Worm (Caenorhabditis elegans) whole organism, late embryonic: ENCODE data around the gene dhs-18.

ENCODE experiments used
- C08G9.2 ChIP-seq: sonication (generic microtip); optimal IDR thresholded peaks from 2 replicates; lab custom pipeline; 2016; ENCODE audit warnings: mild to moderate bottlenecking, missing genetic modification characterization, moderate library complexity, missing compliant biosample characterization
- C38D4.7 ChIP-seq: fragments of 200-800 bp; sonication (Bioruptor generic); optimal IDR thresholded peaks from 2 replicates; lab custom pipeline; 2018; ENCODE audit warnings: mild to moderate bottlenecking, missing genetic modification characterization, moderate library complexity, missing compliant biosample characterization
- F13H6.1 ChIP-seq: sonication (generic microtip); optimal IDR thresholded peaks from 2 replicates; lab custom pipeline; 2016; ENCODE audit warnings: missing genetic modification characterization, missing compliant biosample characterization
- K02D7.2 ChIP-seq: sonication (generic microtip); optimal IDR thresholded peaks from 2 replicates; lab custom pipeline; 2017; ENCODE audit warnings: mild to moderate bottlenecking, missing genetic modification characterization, missing compliant biosample characterization
- K09A11.1 ChIP-seq: sonication (generic microtip); optimal IDR thresholded peaks from 2 replicates; lab custom pipeline; 2017; ENCODE audit warnings: antibody characterized with exemption, mild to moderate bottlenecking, missing genetic modification characterization, missing compliant biosample characterization; ENCODE audit not compliant: insufficient read depth
- Y22D7AL.16 ChIP-seq: sonication (generic microtip); optimal IDR thresholded peaks from 2 replicates; lab custom pipeline; 2016; ENCODE audit warnings: missing genetic modification characterization, missing compliant biosample characterization
- ahr-1 ChIP-seq: sonication (generic microtip); optimal IDR thresholded peaks from 2 replicates; lab custom pipeline; 2016; ENCODE audit warnings: missing genetic modification characterization, missing compliant biosample characterization
- ama-1 ChIP-seq: fragments of 150-350 bp; optimal IDR thresholded peaks from 2 replicates; lab custom pipeline; 2014
- ceh-18 ChIP-seq: sonication (generic microtip); optimal IDR thresholded peaks from 2 replicates; lab custom pipeline; 2016; ENCODE audit warnings: missing genetic modification characterization, missing compliant biosample characterization
- ceh-19 ChIP-seq: fragments of 200-800 bp; sonication (Bioruptor generic); optimal IDR thresholded peaks from 2 replicates; lab custom pipeline; 2018; ENCODE audit warnings: mild to moderate bottlenecking, missing genetic modification characterization, missing compliant biosample characterization
- ceh-2 ChIP-seq: sonication (generic microtip); optimal IDR thresholded peaks from 2 replicates; lab custom pipeline; 2016; ENCODE audit warnings: missing genotype, missing genetic modification characterization, missing compliant biosample characterization
- ceh-22 ChIP-seq: sonication (generic microtip); optimal IDR thresholded peaks from 2 replicates; lab custom pipeline; 2017; ENCODE audit warnings: missing biosample characterization, missing genetic modification characterization
- ceh-48 ChIP-seq: sonication (generic microtip); optimal IDR thresholded peaks from 2 replicates; lab custom pipeline; 2016; ENCODE audit warnings: missing genetic modification characterization, inconsistent platforms, missing compliant biosample characterization
- dmd-4 ChIP-seq: sonication (generic microtip); optimal IDR thresholded peaks from 2 replicates; lab custom pipeline; 2016; ENCODE audit warnings: borderline replicate concordance, missing genetic modification characterization, missing compliant biosample characterization
- dve-1 ChIP-seq: sonication (generic microtip); optimal IDR thresholded peaks from 2 replicates; lab custom pipeline; 2017; ENCODE audit warnings: antibody characterized with exemption, mild to moderate bottlenecking, missing genetic modification characterization, missing compliant biosample characterization
- ets-4 ChIP-seq: sonication (generic microtip); optimal IDR thresholded peaks from 2 replicates; lab custom pipeline; 2016; ENCODE audit warnings: missing genetic modification characterization, missing compliant biosample characterization
- fax-1 ChIP-seq: sonication (generic microtip); optimal IDR thresholded peaks from 2 replicates; lab custom pipeline; 2016; ENCODE audit warnings: missing genotype, missing genetic modification characterization, missing compliant biosample characterization
- fkh-6 ChIP-seq: sonication (generic microtip); optimal IDR thresholded peaks from 2 replicates; lab custom pipeline; 2016; ENCODE audit warnings: missing genetic modification characterization, missing compliant biosample characterization
- gmeb-2 ChIP-seq: sonication (generic microtip); optimal IDR thresholded peaks from 2 replicates; lab custom pipeline; 2016; ENCODE audit warnings: missing genetic modification characterization, inconsistent platforms, missing compliant biosample characterization
- hlh-30 ChIP-seq: sonication (generic microtip); optimal IDR thresholded peaks from 2 replicates; lab custom pipeline; 2017; ENCODE audit warnings: antibody characterized with exemption, missing genetic modification characterization, missing compliant biosample characterization; ENCODE audit not compliant: insufficient read depth
- hlh-6 ChIP-seq: sonication (generic microtip); optimal IDR thresholded peaks from 2 replicates; lab custom pipeline; 2016; ENCODE audit warnings: missing genotype, missing genetic modification characterization, missing compliant biosample characterization
- hlh-8 ChIP-seq: sonication (generic microtip); optimal IDR thresholded peaks from 2 replicates; lab custom pipeline; 2016; ENCODE audit warnings: missing genotype, missing genetic modification characterization, missing compliant biosample characterization
- lin-11 ChIP-seq: fragments of 200-800 bp; sonication (Bioruptor generic); optimal IDR thresholded peaks from 2 replicates; lab custom pipeline; 2018; ENCODE audit warnings: mild to moderate bottlenecking, missing genetic modification characterization, missing compliant biosample characterization
- madf-2 ChIP-seq: sonication (generic microtip); optimal IDR thresholded peaks from 2 replicates; lab custom pipeline; 2017; ENCODE audit warnings: missing genetic modification characterization, missing compliant biosample characterization
- mec-3 ChIP-seq: sonication (generic microtip); optimal IDR thresholded peaks from 2 replicates; lab custom pipeline; 2016; ENCODE audit warnings: borderline replicate concordance, missing genetic modification characterization, missing compliant biosample characterization
- nhr-11 ChIP-seq: fragments of 150-350 bp; optimal IDR thresholded peaks from 2 replicates; lab custom pipeline; 2014; ENCODE audit warnings: missing biosample characterization, missing genetic modification characterization
- nhr-232 ChIP-seq: sonication (generic microtip); optimal IDR thresholded peaks from 2 replicates; lab custom pipeline; 2016; ENCODE audit warnings: missing genetic modification characterization, missing compliant biosample characterization
- npax-4 ChIP-seq: sonication (generic microtip); optimal IDR thresholded peaks from 2 replicates; lab custom pipeline; 2016; ENCODE audit warnings: missing genetic modification characterization, missing compliant biosample characterization
- odd-2 ChIP-seq: sonication (generic microtip); optimal IDR thresholded peaks from 2 replicates; lab custom pipeline; 2017; ENCODE audit warnings: antibody characterized with exemption, mild to moderate bottlenecking, missing genetic modification characterization, missing compliant biosample characterization
- pag-3 ChIP-seq: sonication (generic microtip); optimal IDR thresholded peaks from 2 replicates; lab custom pipeline; 2016; ENCODE audit warnings: missing compliant biosample characterization, missing genetic modification characterization, borderline replicate concordance
- pax-1 ChIP-seq: fragments of 150-350 bp; optimal IDR thresholded peaks from 2 replicates; lab custom pipeline; 2014; ENCODE audit warnings: missing biosample characterization, missing genetic modification characterization
- pros-1 ChIP-seq: fragments of 150-350 bp; optimal IDR thresholded peaks from 2 replicates; lab custom pipeline; 2014; ENCODE audit warnings: missing biosample characterization, missing genetic modification reagents, missing genetic modification characterization
- rnt-1 ChIP-seq: sonication (generic microtip); optimal IDR thresholded peaks from 2 replicates; lab custom pipeline; 2016; ENCODE audit warnings: missing genetic modification characterization, missing compliant biosample characterization
- sdc-2 ChIP-seq: sonication (generic microtip); optimal IDR thresholded peaks from 2 replicates; lab custom pipeline; 2016; ENCODE audit warnings: missing genotype, missing genetic modification characterization, missing compliant biosample characterization
- sox-2 ChIP-seq: fragments of 200-800 bp; sonication (Bioruptor generic); IDR thresholded peaks from 2 replicates; pipeline ENCODE4 v1.3.6; 2022; ENCODE audit warnings: missing genetic modification reagents, missing genetic modification characterization, missing compliant biosample characterization
- sox-4 ChIP-seq: sonication (generic microtip); optimal IDR thresholded peaks from 2 replicates; lab custom pipeline; 2017; ENCODE audit warnings: mild to moderate bottlenecking, missing genetic modification characterization, inconsistent platforms, missing compliant biosample characterization
- syd-9 ChIP-seq: sonication (generic microtip); optimal IDR thresholded peaks from 2 replicates; lab custom pipeline; 2016; ENCODE audit warnings: mild to moderate bottlenecking, missing genetic modification characterization, moderate library complexity, missing compliant biosample characterization
- tbx-7 ChIP-seq: sonication (generic microtip); optimal IDR thresholded peaks from 2 replicates; lab custom pipeline; 2016; ENCODE audit warnings: missing genotype, missing genetic modification characterization, missing compliant biosample characterization
- unc-42 ChIP-seq: sonication (generic microtip); optimal IDR thresholded peaks from 2 replicates; lab custom pipeline; 2016; ENCODE audit warnings: missing genotype, missing genetic modification characterization, missing compliant biosample characterization
- unc-86 ChIP-seq: sonication (generic microtip); optimal IDR thresholded peaks from 2 replicates; lab custom pipeline; 2016; ENCODE audit warnings: missing genetic modification characterization, missing compliant biosample characterization
- zip-5 ChIP-seq: sonication (generic microtip); optimal IDR thresholded peaks from 2 replicates; lab custom pipeline; 2016; ENCODE audit warnings: missing genetic modification characterization, missing compliant biosample characterization

dhs-18 gene

ce11 chrV:11051921-11052320, 5.3 kb upstream of the dhs-18 start, which contains the start of gene T04C12.33:
T04C12.33 (plus strand) TSS chrV:11052221.
- no peak for TF ChIP-seq hlh-6
- no peak for TF ChIP-seq C38D4.7
- TF ChIP-seq unc-86, result no peak
- TF ChIP-seq ceh-19 (GFP tag; lab: Kevin White, UChicago), result no peak
- no peak for TF ChIP-seq fax-1 (tag; lab: Kevin White, UChicago)
- TF ChIP-seq zip-5 (tag; lab: Kevin White, UChicago), result no peak
- TF ChIP-seq dve-1, result no peak
- no peak for TF ChIP-seq rnt-1 (tag; lab: Kevin White, UChicago)
- TF ChIP-seq hlh-30 (tag; lab: Kevin White, UChicago), result no peak
- TF ChIP-seq lin-11 (tag; lab: Kevin White, UChicago), result no peak
- TF ChIP-seq pros-1, result no peak
- no peak for TF ChIP-seq Y22D7AL.16
- TF ChIP-seq madf-2 (tag; lab: Kevin White, UChicago), result no peak
- TF ChIP-seq odd-2 (tag; lab: Kevin White, UChicago), result no peak
- TF ChIP-seq hlh-8 (tag; lab: Kevin White, UChicago), result no peak
- TF ChIP-seq tbx-7 (tag; lab: Kevin White, UChicago), result no peak
- no peak for TF ChIP-seq npax-4 (tag; lab: Kevin White, UChicago)
- no peak for TF ChIP-seq ceh-2

ce11 chrV:11048678-11049077, 2.0 kb upstream of the dhs-18 start, which contains the start of gene srh-74:
srh-74 (minus strand) TSS chrV:11048778.
- no peak for TF ChIP-seq C38D4.7
- TF ChIP-seq unc-42 (tag; lab: Kevin White, UChicago), result no peak
- TF ChIP-seq nhr-232 (tag; lab: Kevin White, UChicago), result no peak
- no peak for TF ChIP-seq pag-3 (tag; lab: Kevin White, UChicago)
- no peak for TF ChIP-seq F13H6.1 (tag; lab: Kevin White, UChicago)
- TF ChIP-seq sox-4 (tag; lab: Kevin White, UChicago), result no peak
- TF ChIP-seq ets-4 (tag; lab: Kevin White, UChicago), result no peak
- TF ChIP-seq ahr-1 (tag; lab: Kevin White, UChicago), result no peak
- TF ChIP-seq odd-2 (tag; lab: Kevin White, UChicago), result no peak
- no peak for TF ChIP-seq pax-1
- TF ChIP-seq gmeb-2 (tag; lab: Kevin White, UChicago), result no peak

ce11 chrV:11043767-11044166, 2.9 kb downstream of the dhs-18 start, which contains the start of gene C45B11.6:
C45B11.6 (plus strand) TSS chrV:11044067.
- TF ChIP-seq unc-86 (no peak), C08G9.2 (tag; lab: Kevin White, UChicago) (no peak), ceh-18 (tag; lab: Kevin White, UChicago) (no peak), syd-9 (tag; lab: Kevin White, UChicago) (no peak), K09A11.1 (tag; lab: Kevin White, UChicago) (no peak), fax-1 (tag; lab: Kevin White, UChicago) (no peak), odd-2 (tag; lab: Kevin White, UChicago) (no peak), ceh-48 (tag; lab: Kevin White, UChicago) (no peak), Y22D7AL.16 (no peak), K02D7.2 (tag; lab: Kevin White, UChicago) (no peak), ahr-1 (tag; lab: Kevin White, UChicago) (no peak), lin-11 (tag; lab: Kevin White, UChicago) (no peak), unc-42 (tag; lab: Kevin White, UChicago) (no peak), sdc-2 (tag; lab: Kevin White, UChicago) (no peak), nhr-11 (tag; lab: Kevin White, UChicago) (no peak)

- TF ChIP-seq ama-1 (no peak), fkh-6 (no peak), madf-2 (tag; lab: Kevin White, UChicago) (no peak), nhr-11 (tag; lab: Kevin White, UChicago) (no peak), pag-3 (tag; lab: Kevin White, UChicago) (no peak), mec-3 (tag; lab: Kevin White, UChicago) (no peak), sdc-2 (tag; lab: Kevin White, UChicago) (no peak), sox-2 (no peak), npax-4 (tag; lab: Kevin White, UChicago) (no peak), ceh-22 (tag; lab: Kevin White, UChicago) (no peak), dmd-4 (tag; lab: Kevin White, UChicago) (no peak), sox-4 (tag; lab: Kevin White, UChicago) (no peak)
Measured at ce11 chrV:11042538-11042937, 4.1 kb downstream of the dhs-18 start, which contains the start of gene C45B11.2. C45B11.2 (plus strand) TSS chrV:11042710.
